Worm (Caenorhabditis elegans) whole organism, midembryonic: ENCODE measurements around the gene W09D10.4.
A peak's percentile ranks its signal among the peaks of the same experiment; 100 is the strongest.

Experiments
- T22C8.4 ChIP-seq: fragments of 200-800 bp; sonication (Bioruptor generic); IDR thresholded peaks from 2 replicates; pipeline ENCODE4 v1.3.6; 2022; ENCODE audit warnings: missing genetic modification characterization, missing compliant biosample characterization
- cog-1 ChIP-seq: sonication (generic microtip); optimal IDR thresholded peaks from 2 replicates; lab custom pipeline; 2016; ENCODE audit warnings: missing genetic modification characterization, missing compliant biosample characterization
- flt-1 ChIP-seq: fragments of 200-800 bp; sonication (Bioruptor generic); IDR thresholded peaks from 2 replicates; pipeline ENCODE4 v1.3.6; 2022; ENCODE audit warnings: missing genetic modification characterization, missing compliant biosample characterization
- klf-2 ChIP-seq: fragments of 200-800 bp; sonication (Bioruptor generic); conservative IDR thresholded peaks from 2 replicates; pipeline ENCODE4 v1.3.6; 2022; ENCODE audit warnings: missing genetic modification reagents, missing genetic modification characterization, missing compliant biosample characterization
- med-1 ChIP-seq: sonication (generic microtip); optimal IDR thresholded peaks from 2 replicates; lab custom pipeline; 2017; ENCODE audit warnings: missing genetic modification characterization, mild to moderate bottlenecking, missing compliant biosample characterization, antibody characterized with exemption, missing genetic modification reagents; ENCODE audit not compliant: insufficient read depth
- ref-1 ChIP-seq: fragments of 200-800 bp; sonication (Bioruptor generic); conservative IDR thresholded peaks from 2 replicates; pipeline ENCODE4 v1.3.6; 2022; ENCODE audit warnings: missing genetic modification reagents, missing genetic modification characterization, missing compliant biosample characterization
- tab-1 ChIP-seq: fragments of 200-800 bp; sonication (Bioruptor generic); IDR thresholded peaks from 2 replicates; pipeline ENCODE4 v1.3.6; 2022; ENCODE audit warnings: missing genetic modification characterization, missing compliant biosample characterization
- ztf-23 ChIP-seq: fragments of 200-800 bp; sonication (Bioruptor generic); IDR thresholded peaks from 2 replicates; pipeline ENCODE4 v1.3.6; 2022; ENCODE audit warnings: missing genetic modification reagents, missing genetic modification characterization, missing compliant biosample characterization
- ztf-29 ChIP-seq: fragments of 200-800 bp; sonication (Bioruptor generic); IDR thresholded peaks from 2 replicates; pipeline ENCODE4 v1.3.6; 2022; ENCODE audit warnings: missing genetic modification reagents, missing genetic modification characterization, missing compliant biosample characterization

Gene W09D10.4

ce11 chrIII:10746406-10746807, 30.4 kb upstream of the W09D10.4 start:
- no peak for TF ChIP-seq cog-1
- no peak for TF ChIP-seq ref-1 (GFP tag; lab: Robert Waterston, UW)
- TF ChIP-seq T22C8.4 (GFP tag; lab: Robert Waterston, UW) = no peak
- TF ChIP-seq ztf-29 = no peak
- no peak for TF ChIP-seq flt-1
- TF ChIP-seq tab-1 = no peak
- TF ChIP-seq klf-2 = no peak
- no peak for TF ChIP-seq med-1
- no peak for TF ChIP-seq ztf-23 (GFP tag; lab: Robert Waterston, UW)

ce11 chrIII:10742382-10742860, 26.4 kb upstream of the W09D10.4 start, which contains the start of the genes tbb-1 and rib-2:
Gene tbb-1, minus strand, starts transcription at chrIII:10742432.
Gene rib-2, plus strand, starts transcription at chrIII:10742810.
- TF ChIP-seq ztf-23 (GFP tag; lab: Robert Waterston, UW) = peak; percentile 97
- TF ChIP-seq T22C8.4 (GFP tag; lab: Robert Waterston, UW) = no peak
- no peak for TF ChIP-seq flt-1

ce11 chrIII:10740518-10740917, 24.5 kb upstream of the W09D10.4 start, which contains the start of gene K01G5.8:
Gene K01G5.8, minus strand, starts transcription at chrIII:10740772.
- TF ChIP-seq ztf-23 (GFP tag; lab: Robert Waterston, UW) (no peak), klf-2 (no peak), T22C8.4 (GFP tag; lab: Robert Waterston, UW) (no peak)

ce11 chrIII:10739902-10740301, 23.9 kb upstream of the W09D10.4 start:
- TF ChIP-seq ztf-23 (GFP tag; lab: Robert Waterston, UW) (peak; percentile 83), flt-1 (0 out of 2 replicates have a peak, but pooled peaks have one; percentile 51), T22C8.4 (GFP tag; lab: Robert Waterston, UW) (no peak)

- TF ChIP-seq ztf-23 (GFP tag; lab: Robert Waterston, UW) (no peak), klf-2 (no peak), med-1 (no peak), cog-1 (no peak), flt-1 (no peak), T22C8.4 (GFP tag; lab: Robert Waterston, UW) (no peak), ztf-29 (no peak), tab-1 (no peak), ref-1 (GFP tag; lab: Robert Waterston, UW) (no peak)
These were observed 23.5 kb upstream of the W09D10.4 start, which contains the start of gene smap-1 for ce11 chrIII:10739455-10739854. Gene smap-1, minus strand, starts transcription at chrIII:10739792.

ce11 chrIII:10738081-10738480, 22.1 kb upstream of the W09D10.4 start:
- TF ChIP-seq klf-2 (no peak), ztf-23 (GFP tag; lab: Robert Waterston, UW) (no peak), ztf-29 (no peak), ref-1 (GFP tag; lab: Robert Waterston, UW) (no peak), cog-1 (no peak), T22C8.4 (GFP tag; lab: Robert Waterston, UW) (no peak), tab-1 (no peak), med-1 (no peak), flt-1 (no peak)

ce11 chrIII:10736322-10736985, 20.5 kb upstream of the W09D10.4 start:
- TF ChIP-seq tab-1 (no peak), ztf-29 (no peak), T22C8.4 (GFP tag; lab: Robert Waterston, UW) (no peak), ref-1 (GFP tag; lab: Robert Waterston, UW) (no peak), ztf-23 (GFP tag; lab: Robert Waterston, UW) (no peak), med-1 (no peak), klf-2 (no peak), cog-1 (no peak), flt-1 (no peak)

- TF ChIP-seq tab-1 (no peak), med-1 (no peak), ztf-23 (GFP tag; lab: Robert Waterston, UW) (no peak), klf-2 (no peak), ztf-29 (no peak), flt-1 (no peak), cog-1 (no peak), T22C8.4 (GFP tag; lab: Robert Waterston, UW) (no peak), ref-1 (GFP tag; lab: Robert Waterston, UW) (no peak)
These were observed 18.7 kb upstream of the W09D10.4 start for ce11 chrIII:10734511-10735233.

- TF ChIP-seq ref-1 (GFP tag; lab: Robert Waterston, UW) = no peak
- TF ChIP-seq klf-2 = no peak
- no peak for TF ChIP-seq T22C8.4 (GFP tag; lab: Robert Waterston, UW)
- TF ChIP-seq ztf-23 (GFP tag; lab: Robert Waterston, UW) = no peak
- TF ChIP-seq med-1 = no peak
- no peak for TF ChIP-seq cog-1
- no peak for TF ChIP-seq ztf-29
- no peak for TF ChIP-seq tab-1
- no peak for TF ChIP-seq flt-1
These were observed 17.3 kb upstream of the W09D10.4 start for ce11 chrIII:10733300-10733699.

ce11 chrIII:10730510-10730909, 14.5 kb upstream of the W09D10.4 start, which contains the start of gene tat-3:
Gene tat-3, minus strand, starts transcription at chrIII:10730705.
- no peak for TF ChIP-seq ztf-29
- no peak for TF ChIP-seq med-1
- no peak for TF ChIP-seq klf-2
- no peak for TF ChIP-seq tab-1
- TF ChIP-seq ztf-23 (GFP tag; lab: Robert Waterston, UW) = no peak
- TF ChIP-seq ref-1 (GFP tag; lab: Robert Waterston, UW) = no peak
- TF ChIP-seq T22C8.4 (GFP tag; lab: Robert Waterston, UW) = no peak
- no peak for TF ChIP-seq flt-1
- no peak for TF ChIP-seq cog-1
